Worm (Caenorhabditis elegans) whole organism, young adult: ENCODE measurements around the gene srsx-24.
"Not testable (repeated sequence)": the region's sequence is repeated elsewhere in the genome, so short reads cannot be mapped to it uniquely, and the experiment has no call there.

Experiments used
- Y56A3A.18 ChIP-seq: fragments of 200-800 bp; sonication (Bioruptor generic); IDR thresholded peaks from 2 replicates; pipeline ENCODE4 v1.3.6; 2022; ENCODE audit warnings: missing genetic modification reagents, missing genetic modification characterization, missing compliant biosample characterization
- ZK185.1 ChIP-seq: sonication (generic microtip); optimal IDR thresholded peaks from 2 replicates; lab custom pipeline; 2016; ENCODE audit warnings: mild to moderate bottlenecking, missing genetic modification characterization, missing compliant biosample characterization; ENCODE audit not compliant: poor library complexity, severe bottlenecking
- ama-1 ChIP-seq, 3 experiments: fragments of 150-350 bp in 1 of 3; sonication (generic microtip) in 2 of 3; optimal IDR thresholded peaks; 2 replicates each; lab custom pipeline; 2014 to 2018; ENCODE audit warnings: missing biosample characterization in 2 of 3, missing genetic modification characterization in 2 of 3, missing genetic modification reagents in 2 of 3
- dpl-1 ChIP-seq: fragments of 150-350 bp; optimal IDR thresholded peaks from 2 replicates; lab custom pipeline; 2014; ENCODE audit warnings: missing biosample characterization, missing genetic modification reagents, missing genetic modification characterization
- egl-44 ChIP-seq: fragments of 200-800 bp; sonication (Bioruptor generic); IDR thresholded peaks from 2 replicates; pipeline ENCODE4 v1.3.6; 2022; ENCODE audit warnings: missing genetic modification reagents, missing genetic modification characterization, missing compliant biosample characterization
- ekl-4 ChIP-seq: fragments of 200-800 bp; sonication (Bioruptor generic); IDR thresholded peaks from 2 replicates; pipeline ENCODE4 v1.3.6; 2022; ENCODE audit warnings: missing genetic modification reagents, missing genetic modification characterization, missing compliant biosample characterization
- lin-35 ChIP-seq, 3 experiments: fragments of 150-350 bp in 2 of 3; sonication (generic microtip) in 1 of 3; optimal IDR thresholded peaks; 2 replicates each; lab custom pipeline; 2014 to 2018; ENCODE audit warnings: missing biosample characterization in 3 of 3, missing genetic modification characterization in 3 of 3, missing genetic modification reagents in 3 of 3
- lsy-27 ChIP-seq: sonication (generic microtip); optimal IDR thresholded peaks from 2 replicates; lab custom pipeline; 2017; ENCODE audit warnings: missing genetic modification characterization, mild to moderate bottlenecking, missing compliant biosample characterization, antibody characterized with exemption, missing genotype, borderline replicate concordance; ENCODE audit not compliant: insufficient read depth
- nfyb-1 ChIP-seq: fragments of 200-800 bp; sonication (Bioruptor generic); IDR thresholded peaks from 2 replicates; pipeline ENCODE4 v1.3.6; 2022; ENCODE audit warnings: missing genetic modification reagents, missing genetic modification characterization, missing compliant biosample characterization
- zim-3 ChIP-seq: sonication (generic microtip); optimal IDR thresholded peaks from 2 replicates; lab custom pipeline; 2017; ENCODE audit warnings: mild to moderate bottlenecking, missing genetic modification characterization, moderate library complexity, missing compliant biosample characterization

- TF ChIP-seq ama-1 (optimal IDR thresholded peaks at IDR 0.05; lab: Kevin White, UChicago); ama-1 (GFP tag; optimal IDR thresholded peaks at IDR 0.05; lab: Kevin White, UChicago); zim-3 (tag; lab: Kevin White, UChicago); lsy-27 (tag; lab: Kevin White, UChicago); lin-35 (GFP tag; optimal IDR thresholded peaks at IDR 0.05; lab: Kevin White, UChicago); egl-44 (GFP tag; lab: Robert Waterston, UW); dpl-1 (GFP tag; lab: Kevin White, UChicago); Y56A3A.18 (GFP tag; lab: Robert Waterston, UW); ekl-4 (GFP tag; lab: Robert Waterston, UW); ZK185.1 (tag; lab: Kevin White, UChicago); nfyb-1 (GFP tag; lab: Robert Waterston, UW): not testable (repeated sequence)
Measured at ce11 chrV:7337218-7337617, 42.1 kb downstream of the srsx-24 start, which contains the start of gene F10G2.7.
